Fruit fly (Drosophila melanogaster): Measurements from ENCODE around the gene CG17648.
A peak's percentile ranks its signal among the peaks of the same experiment; 100 is the strongest.

CG17648 gene

DNA sequence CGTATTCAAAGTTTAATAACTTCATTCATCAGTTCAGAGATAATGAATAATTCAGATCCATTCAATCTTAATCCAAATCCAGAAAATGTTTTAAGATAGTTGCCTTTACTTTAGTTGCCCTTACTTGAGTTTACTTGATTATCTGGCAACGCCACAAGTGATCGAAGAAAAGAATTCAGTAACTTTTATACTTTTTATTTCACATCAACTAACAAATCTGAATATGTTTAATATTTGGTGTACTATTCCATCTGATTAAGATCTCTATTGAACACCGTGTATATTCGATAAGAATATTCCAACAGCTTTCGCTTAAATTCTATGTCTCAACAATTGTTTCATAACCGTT, 27.5 kb upstream of the CG17648 start:
- TF ChIP-seq Abd-B (GFP tag; optimal IDR thresholded peaks at IDR 0.05) (no peak), dl (GFP tag; optimal IDR thresholded peaks at IDR 0.05; ENCODE audit: insufficient read depth in 1 of 2, partially characterized antibody in 2 of 2) (no peak), sage (GFP tag; optimal IDR thresholded peaks at IDR 0.05) (no peak), pan (optimal IDR thresholded peaks at IDR 0.05) (no peak), tai (GFP tag; optimal IDR thresholded peaks at IDR 0.05) (no peak), CG9705 (GFP tag; optimal IDR thresholded peaks at IDR 0.05) (no peak), fru (GFP tag; optimal IDR thresholded peaks at IDR 0.05) (no peak)

DNA sequence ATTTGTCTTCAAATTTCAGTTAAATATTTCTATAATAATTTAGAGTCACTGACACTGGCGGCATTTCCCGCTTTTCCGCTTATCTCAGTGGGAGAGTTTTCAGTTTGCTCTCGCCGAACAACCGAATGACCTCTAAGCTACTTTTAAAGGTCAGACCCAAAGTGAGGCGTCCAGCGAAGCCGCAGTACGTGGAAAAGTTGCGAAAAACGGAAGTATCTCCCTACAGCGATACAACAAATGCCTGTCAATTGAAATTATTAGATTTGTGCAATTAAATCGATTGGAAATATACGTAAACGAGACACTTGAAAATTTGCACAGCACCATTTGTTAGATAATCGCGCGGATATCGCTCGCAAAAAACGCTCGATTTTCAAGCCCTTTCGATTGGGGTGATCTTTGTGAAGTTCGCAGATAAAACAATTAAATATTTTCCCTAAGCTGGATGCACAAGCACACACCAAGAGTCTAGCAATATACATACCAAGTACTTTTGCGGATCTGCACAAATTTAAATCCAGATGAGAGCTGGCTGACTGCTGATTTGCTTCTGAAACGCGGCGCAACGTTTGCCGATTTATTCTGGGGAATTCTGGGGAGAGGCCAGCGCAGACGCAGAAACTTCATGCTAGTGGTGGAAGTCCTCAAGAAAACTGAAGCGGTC, 24.8 kb upstream of the CG17648 start:
- TF ChIP-seq ey (GFP tag; optimal IDR thresholded peaks at IDR 0.05) (no peak), dl (GFP tag; optimal IDR thresholded peaks at IDR 0.05; ENCODE audit: insufficient read depth in 1 of 2, partially characterized antibody in 2 of 2) (peak; percentile 54 to 61), Dif (GFP tag; optimal IDR thresholded peaks at IDR 0.05; ENCODE audit: partially characterized antibody) (peak; percentile 69), Hr83 (GFP tag; optimal IDR thresholded peaks at IDR 0.05; ENCODE audit: poor library complexity, severe bottlenecking) (peak; percentile 30)

DNA sequence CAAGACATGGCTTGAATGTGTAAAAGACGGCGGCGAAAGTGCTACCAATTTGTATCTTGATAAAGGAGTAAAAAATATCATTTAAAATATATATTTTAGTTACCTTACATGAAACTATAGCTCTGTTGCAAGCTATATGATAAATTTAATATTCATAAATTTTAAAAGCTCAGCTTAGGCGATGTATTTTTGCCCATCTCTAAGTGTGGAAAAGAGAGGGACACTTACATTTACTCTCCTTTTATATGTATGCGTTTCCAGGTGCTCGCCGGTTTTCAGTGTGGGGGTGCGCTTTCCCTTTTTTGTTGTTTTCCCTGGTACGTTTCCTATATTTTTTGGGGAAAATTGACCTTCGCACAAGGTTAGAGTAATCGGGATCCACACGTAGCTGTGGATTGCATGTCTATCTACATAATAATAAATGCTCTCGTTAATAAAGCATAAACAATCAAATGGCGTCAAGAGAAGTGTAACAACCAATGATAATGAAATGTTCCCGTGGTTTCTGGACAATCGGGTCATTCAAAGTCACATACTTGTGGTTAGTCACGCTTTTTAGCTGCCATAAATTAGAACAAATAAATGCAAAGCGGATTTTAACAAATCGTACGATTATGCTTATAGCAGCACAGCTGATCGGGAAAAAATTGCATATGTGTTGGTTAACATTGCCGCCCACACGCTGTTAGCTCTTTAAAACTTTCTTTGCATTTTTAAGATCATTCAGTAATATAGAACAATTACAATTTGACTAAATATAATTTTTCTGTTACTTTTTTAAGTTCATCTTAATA, 24.1 kb upstream of the CG17648 start:
- TF ChIP-seq CrebA (GFP tag; optimal IDR thresholded peaks at IDR 0.05; ENCODE audit: borderline replicate concordance) (no peak), dmrt93B (GFP tag; optimal IDR thresholded peaks at IDR 0.05) (peak; percentile 98), foxo (GFP tag; optimal IDR thresholded peaks at IDR 0.05) (peak; percentile 75 to 99), rgr (GFP tag; optimal IDR thresholded peaks at IDR 0.05) (peak; percentile 99), Dif (GFP tag; optimal IDR thresholded peaks at IDR 0.05; ENCODE audit: partially characterized antibody) (no peak), OdsH (GFP tag; optimal IDR thresholded peaks at IDR 0.05) (peak; percentile 99), dsf (GFP tag; optimal IDR thresholded peaks at IDR 0.05; ENCODE audit: borderline replicate concordance) (peak; percentile 94), jim (GFP tag; optimal IDR thresholded peaks at IDR 0.05) (peak; percentile 40), Vsx2 (GFP tag; optimal IDR thresholded peaks at IDR 0.05; ENCODE audit: partially characterized antibody) (no peak), sage (GFP tag; optimal IDR thresholded peaks at IDR 0.05) (peak; percentile 94), Mio (GFP tag; optimal IDR thresholded peaks at IDR 0.05) (peak; percentile 71), pan (optimal IDR thresholded peaks at IDR 0.05) (no peak), Myc (optimal IDR thresholded peaks at IDR 0.05) (no peak), tai (GFP tag; optimal IDR thresholded peaks at IDR 0.05) (no peak), brk (GFP tag; optimal IDR thresholded peaks at IDR 0.05) (peak; percentile 95), Abd-B (GFP tag; optimal IDR thresholded peaks at IDR 0.05) (no peak), sv (GFP tag; optimal IDR thresholded peaks at IDR 0.05) (peak; percentile 94), ey (GFP tag; optimal IDR thresholded peaks at IDR 0.05) (peak; percentile 97), Sp1 (GFP tag; optimal IDR thresholded peaks at IDR 0.05) (peak; percentile 100), HLH106 (tag; optimal IDR thresholded peaks at IDR 0.05) (peak; percentile 99), Jra (GFP tag; optimal IDR thresholded peaks at IDR 0.05) (peak; percentile 94), CG32264 (GFP tag; optimal IDR thresholded peaks at IDR 0.05) (peak; percentile 93), br (GFP tag; optimal IDR thresholded peaks at IDR 0.05) (peak; percentile 99), Hr78 (GFP tag; optimal IDR thresholded peaks at IDR 0.05) (no peak), Dfd (GFP tag; optimal IDR thresholded peaks at IDR 0.05) (no peak), lola (GFP tag; optimal IDR thresholded peaks at IDR 0.05) (no peak), woc (GFP tag; optimal IDR thresholded peaks at IDR 0.05) (peak; percentile 96), h (GFP tag; optimal IDR thresholded peaks at IDR 0.05) (peak; percentile 99), Hr83 (GFP tag; optimal IDR thresholded peaks at IDR 0.05; ENCODE audit: poor library complexity, severe bottlenecking) (peak; percentile 75), Hnf4 (GFP tag; optimal IDR thresholded peaks at IDR 0.05) (peak; percentile 93), dl (GFP tag; optimal IDR thresholded peaks at IDR 0.05; ENCODE audit: insufficient read depth in 1 of 2, partially characterized antibody in 2 of 2) (no peak), usp (GFP tag; optimal IDR thresholded peaks at IDR 0.05) (no peak), Rel (GFP tag; optimal IDR thresholded peaks at IDR 0.05) (peak; percentile 87), Rel (tag; optimal IDR thresholded peaks at IDR 0.05) (peak; percentile 98), CG9705 (GFP tag; optimal IDR thresholded peaks at IDR 0.05) (peak; percentile 98), fru (GFP tag; optimal IDR thresholded peaks at IDR 0.05) (peak; percentile 99), psq (GFP tag; optimal IDR thresholded peaks at IDR 0.05) (peak; percentile 99), GATAd (GFP tag; optimal IDR thresholded peaks at IDR 0.05) (peak; percentile 89), N (GFP tag; optimal IDR thresholded peaks at IDR 0.05) (no peak)

Measured in whole organism, wandering third instar larva.